Worm (Caenorhabditis elegans) whole organism, dauer: ENCODE measurements around the gene ttr-45.

Experiments
- unc-62 ChIP-seq: sonication (generic microtip); optimal IDR thresholded peaks from 2 replicates; lab custom pipeline; 2017; ENCODE audit warnings: missing biosample characterization, missing genetic modification reagents, missing genetic modification characterization

The ttr-45 gene

ce11 chrIV:13253841-13254240 is at the start of gene ttr-45:
TSS of gene ttr-45 (plus strand) at chrIV:13254225.
- no peak for TF ChIP-seq unc-62 (GFP tag; lab: Kevin White, UChicago)

- TF ChIP-seq unc-62 (GFP tag; lab: Kevin White, UChicago) = no peak
Measured at ce11 chrIV:13205891-13206290, 48.1 kb upstream of the ttr-45 start.

- TF ChIP-seq unc-62 (GFP tag; lab: Kevin White, UChicago) = no peak
Measured at ce11 chrIV:13209566-13209965, 44.5 kb upstream of the ttr-45 start, which contains the start of gene C48D1.9. TSS of gene C48D1.9 (minus strand) at chrIV:13209666.

- TF ChIP-seq unc-62 (GFP tag; lab: Kevin White, UChicago) = no peak
Measured at ce11 chrIV:13214466-13214865, 39.6 kb upstream of the ttr-45 start, which contains the start of gene cho-1. TSS of gene cho-1 (minus strand) at chrIV:13214566.

- no peak for TF ChIP-seq unc-62 (GFP tag; lab: Kevin White, UChicago)
Measured at ce11 chrIV:13220594-13220993, 33.4 kb upstream of the ttr-45 start.

ce11 chrIV:13221657-13222056 is 32.4 kb upstream of the ttr-45 start, which contains the start of gene C48D1.5:
TSS of gene C48D1.5 (plus strand) at chrIV:13221957.
- TF ChIP-seq unc-62 (GFP tag; lab: Kevin White, UChicago) = no peak

ce11 chrIV:13231393-13231792 is 22.6 kb upstream of the ttr-45 start:
- TF ChIP-seq unc-62 (GFP tag; lab: Kevin White, UChicago) = no peak

ce11 chrIV:13236485-13236884 is 17.5 kb upstream of the ttr-45 start, which contains the start of gene pwp-1:
TSS of gene pwp-1 (minus strand) at chrIV:13236585.
- no peak for TF ChIP-seq unc-62 (GFP tag; lab: Kevin White, UChicago)

ce11 chrIV:13238943-13239861 is 14.8 kb upstream of the ttr-45 start, which contains the start of gene tag-115:
TSS of gene tag-115 (minus strand) at chrIV:13239414.
- no peak for TF ChIP-seq unc-62 (GFP tag; lab: Kevin White, UChicago)

- no peak for TF ChIP-seq unc-62 (GFP tag; lab: Kevin White, UChicago)
Measured at ce11 chrIV:13240078-13240841, 13.8 kb upstream of the ttr-45 start, which contains the start of gene rpl-12. TSS of gene rpl-12 (minus strand) at chrIV:13240651.

ce11 chrIV:13240842-13241143 is 13.2 kb upstream of the ttr-45 start, which contains the start of gene lin-54:
TSS of gene lin-54 (plus strand) at chrIV:13241044.
- TF ChIP-seq unc-62 (GFP tag; lab: Kevin White, UChicago) = no peak

- TF ChIP-seq unc-62 (GFP tag; lab: Kevin White, UChicago) = no peak
Measured at ce11 chrIV:13241340-13241739, 12.7 kb upstream of the ttr-45 start.

ce11 chrIV:13243375-13243774 is 10.7 kb upstream of the ttr-45 start, which contains the start of gene JC8.4:
TSS of gene JC8.4 (plus strand) at chrIV:13243675.
- no peak for TF ChIP-seq unc-62 (GFP tag; lab: Kevin White, UChicago)

- TF ChIP-seq unc-62 (GFP tag; lab: Kevin White, UChicago) = no peak
Measured at ce11 chrIV:13244024-13244423, 10.0 kb upstream of the ttr-45 start, which contains the start of gene cox-11. TSS of gene cox-11 (plus strand) at chrIV:13244324.

ce11 chrIV:13246961-13247360 is 7.1 kb upstream of the ttr-45 start, which contains the start of gene JC8.7:
TSS of gene JC8.7 (plus strand) at chrIV:13247261.
- TF ChIP-seq unc-62 (GFP tag; lab: Kevin White, UChicago) = no peak

ce11 chrIV:13247780-13248179 is 6.2 kb upstream of the ttr-45 start:
- no peak for TF ChIP-seq unc-62 (GFP tag; lab: Kevin White, UChicago)
